Fruit fly (Drosophila melanogaster) whole organism, wandering third instar larva: ENCODE data around the gene Grx3.

Source experiments
- CrebA ChIP-seq: fragments of 200-800 bp; sonication (Bioruptor generic); optimal IDR thresholded peaks from 2 replicates; lab custom pipeline; 2016; ENCODE audit warnings: missing biosample characterization, mild to moderate bottlenecking, missing genetic modification characterization, borderline replicate concordance
- Dfd ChIP-seq: fragments of >200 bp; optimal IDR thresholded peaks from 2 replicates; lab custom pipeline; 2017; ENCODE audit warnings: missing biosample characterization, missing genetic modification characterization
- HLH106 ChIP-seq: fragments of 200-800 bp; optimal IDR thresholded peaks from 3 replicates; lab custom pipeline; 2019; ENCODE audit warnings: missing biosample characterization, mild to moderate bottlenecking, missing genetic modification characterization, moderate library complexity
- Hr83 ChIP-seq: fragments of 200-300 bp; sonication (Bioruptor generic); optimal IDR thresholded peaks from 2 replicates; lab custom pipeline; 2016; ENCODE audit warnings: missing biosample characterization, mild to moderate bottlenecking, missing genetic modification characterization, moderate library complexity; ENCODE audit not compliant: poor library complexity, severe bottlenecking
- Myc ChIP-seq: fragments of >200 bp; optimal IDR thresholded peaks from 2 replicates; lab custom pipeline; 2017
- foxo ChIP-seq, 2 experiments: fragments of 200-800 bp; sonication (Bioruptor generic); optimal IDR thresholded peaks; 2 replicates in 1 of 2; 3 replicates in 1 of 2; lab custom pipeline; 2016 to 2017; ENCODE audit warnings: missing biosample characterization in 2 of 2, missing genetic modification characterization in 2 of 2
- lola ChIP-seq: fragments of >200 bp; optimal IDR thresholded peaks from 2 replicates; lab custom pipeline; 2017; ENCODE audit warnings: missing biosample characterization, missing genetic modification characterization
- pan ChIP-seq: fragments of >200 bp; optimal IDR thresholded peaks from 2 replicates; lab custom pipeline; 2017
- sage ChIP-seq: fragments of 200-800 bp; sonication (Bioruptor generic); optimal IDR thresholded peaks from 2 replicates; lab custom pipeline; 2016; ENCODE audit warnings: missing biosample characterization, mild to moderate bottlenecking, missing genetic modification characterization

dm6 chr2L:13366109-13366747, at the start of gene Grx3, which contains the start of gene Nnp-1:
- no peak for TF ChIP-seq CrebA (GFP tag; lab: Kevin White, UChicago)
- peak; percentile 90 for TF ChIP-seq Myc
- no peak for TF ChIP-seq lola (GFP tag; lab: Kevin White, UChicago)
- no peak for TF ChIP-seq Dfd (GFP tag; lab: Kevin White, UChicago)
- peak in 1 of 2 experiments; percentile 62 for TF ChIP-seq foxo (GFP tag; optimal IDR thresholded peaks at IDR 0.05; lab: Kevin White, UChicago)
- TF ChIP-seq Hr83 (GFP tag; lab: Kevin White, UChicago), result no peak
- no peak for TF ChIP-seq sage
- no peak for TF ChIP-seq pan (lab: Kevin White, UChicago)
- TF ChIP-seq HLH106, result peak; percentile 82
